Worm (Caenorhabditis elegans) whole organism, L2 larva: Measurements from ENCODE around the gene famp-1.

Source experiments
- C34F6.9 ChIP-seq: fragments of 150-350 bp; optimal IDR thresholded peaks from 2 replicates; lab custom pipeline; 2014; ENCODE audit warnings: missing biosample characterization, missing genetic modification characterization
- F13H6.1 ChIP-seq: sonication (generic microtip); optimal IDR thresholded peaks from 2 replicates; lab custom pipeline; 2016; ENCODE audit warnings: missing genetic modification characterization, missing compliant biosample characterization
- R02D3.7 ChIP-seq: fragments of 150-350 bp; optimal IDR thresholded peaks from 2 replicates; lab custom pipeline; 2014; ENCODE audit warnings: missing biosample characterization, missing genetic modification characterization
- Y55F3AM.14 ChIP-seq: fragments of 200-800 bp; sonication (Bioruptor generic); optimal IDR thresholded peaks from 2 replicates; lab custom pipeline; 2018; ENCODE audit warnings: mild to moderate bottlenecking, missing genetic modification characterization, missing compliant biosample characterization
- aly-2 ChIP-seq: fragments of 150-350 bp; optimal IDR thresholded peaks from 2 replicates; lab custom pipeline; 2014; ENCODE audit warnings: missing biosample characterization, missing genetic modification characterization
- ama-1 ChIP-seq: fragments of 150-350 bp; optimal IDR thresholded peaks from 2 replicates; lab custom pipeline; 2018; ENCODE audit warnings: inconsistent platforms
- blmp-1 ChIP-seq: sonication (generic microtip); optimal IDR thresholded peaks from 2 replicates; lab custom pipeline; 2017; ENCODE audit warnings: missing genetic modification characterization, mild to moderate bottlenecking, missing compliant biosample characterization, antibody characterized with exemption, moderate library complexity; ENCODE audit not compliant: insufficient read depth
- ceh-16 ChIP-seq: fragments of 150-350 bp; optimal IDR thresholded peaks from 2 replicates; lab custom pipeline; 2014; ENCODE audit warnings: missing biosample characterization, missing genetic modification characterization
- ceh-82 ChIP-seq: fragments of 150-350 bp; optimal IDR thresholded peaks from 2 replicates; lab custom pipeline; 2014; ENCODE audit warnings: missing biosample characterization, missing genetic modification characterization
- crh-2 ChIP-seq: sonication (generic microtip); optimal IDR thresholded peaks from 2 replicates; lab custom pipeline; 2017; ENCODE audit warnings: missing biosample characterization, missing genetic modification characterization
- elt-1 ChIP-seq: fragments of 150-350 bp; optimal IDR thresholded peaks from 2 replicates; lab custom pipeline; 2014; ENCODE audit warnings: missing biosample characterization, missing genetic modification characterization
- elt-3 ChIP-seq: sonication (generic microtip); optimal IDR thresholded peaks from 2 replicates; lab custom pipeline; 2017; ENCODE audit warnings: missing biosample characterization, missing genetic modification characterization
- fos-1 ChIP-seq: fragments of 150-350 bp; optimal IDR thresholded peaks from 2 replicates; lab custom pipeline; 2014; ENCODE audit warnings: missing biosample characterization, missing genetic modification characterization
- gmeb-1 ChIP-seq: fragments of 150-350 bp; optimal IDR thresholded peaks from 2 replicates; lab custom pipeline; 2014; ENCODE audit warnings: missing biosample characterization, missing genetic modification characterization
- lin-11 ChIP-seq: fragments of 150-350 bp; sonication (generic microtip); optimal IDR thresholded peaks from 2 replicates; lab custom pipeline; 2014; ENCODE audit warnings: missing biosample characterization, missing genetic modification characterization, inconsistent platforms, mixed read lengths
- lin-13 ChIP-seq: fragments of 150-350 bp; optimal IDR thresholded peaks from 2 replicates; lab custom pipeline; 2014; ENCODE audit warnings: missing biosample characterization, missing genetic modification reagents, missing genetic modification characterization
- lin-39 ChIP-seq: fragments of 150-350 bp; optimal IDR thresholded peaks from 2 replicates; lab custom pipeline; 2014; ENCODE audit warnings: missing biosample characterization, missing genetic modification reagents, missing genetic modification characterization
- lsy-2 ChIP-seq, 2 experiments: fragments of 150-350 bp in 1 of 2; sonication (generic microtip) in 1 of 2; optimal IDR thresholded peaks; 2 replicates each; lab custom pipeline; 2014 to 2017; ENCODE audit warnings: missing biosample characterization in 2 of 2, missing genetic modification characterization in 2 of 2
- mab-5 ChIP-seq: fragments of 150-350 bp; optimal IDR thresholded peaks from 2 replicates; lab custom pipeline; 2014; ENCODE audit warnings: missing biosample characterization, missing genetic modification characterization
- mbf-1 ChIP-seq: sonication (generic microtip); optimal IDR thresholded peaks from 2 replicates; lab custom pipeline; 2017; ENCODE audit warnings: missing biosample characterization, missing genetic modification characterization
- nhr-10 ChIP-seq: sonication (generic microtip); optimal IDR thresholded peaks from 2 replicates; lab custom pipeline; 2017; ENCODE audit warnings: missing biosample characterization, missing genetic modification characterization
- nhr-11 ChIP-seq: fragments of 150-350 bp; optimal IDR thresholded peaks from 2 replicates; lab custom pipeline; 2014; ENCODE audit warnings: missing biosample characterization, missing genetic modification characterization
- nhr-12 ChIP-seq: fragments of 150-350 bp; optimal IDR thresholded peaks from 2 replicates; lab custom pipeline; 2014; ENCODE audit warnings: missing biosample characterization, missing genetic modification characterization
- nhr-129 ChIP-seq: fragments of 150-350 bp; optimal IDR thresholded peaks from 2 replicates; lab custom pipeline; 2014; ENCODE audit warnings: missing biosample characterization, missing genetic modification characterization
- nhr-21 ChIP-seq: fragments of 150-350 bp; optimal IDR thresholded peaks from 2 replicates; lab custom pipeline; 2014; ENCODE audit warnings: missing biosample characterization, missing genetic modification characterization
- nhr-237 ChIP-seq: fragments of 150-350 bp; optimal IDR thresholded peaks from 2 replicates; lab custom pipeline; 2014; ENCODE audit warnings: missing biosample characterization, missing genetic modification characterization
- nhr-25 ChIP-seq: fragments of 150-350 bp; sonication (generic microtip); optimal IDR thresholded peaks from 3 replicates; lab custom pipeline; 2014; ENCODE audit warnings: missing biosample characterization, missing genetic modification characterization
- nhr-6 ChIP-seq: fragments of 150-350 bp; optimal IDR thresholded peaks from 2 replicates; lab custom pipeline; 2014; ENCODE audit warnings: missing biosample characterization, missing genetic modification characterization
- nhr-77 ChIP-seq: fragments of 150-350 bp; optimal IDR thresholded peaks from 2 replicates; lab custom pipeline; 2014; ENCODE audit warnings: missing biosample characterization, missing genetic modification characterization
- peb-1 ChIP-seq: fragments of 150-350 bp; optimal IDR thresholded peaks from 2 replicates; lab custom pipeline; 2014; ENCODE audit warnings: missing biosample characterization, missing genetic modification characterization
- sem-4 ChIP-seq: fragments of 150-350 bp; optimal IDR thresholded peaks from 2 replicates; lab custom pipeline; 2014; ENCODE audit warnings: missing biosample characterization, missing genetic modification reagents, missing genetic modification characterization
- skn-1 ChIP-seq: sonication (generic microtip); optimal IDR thresholded peaks from 2 replicates; lab custom pipeline; 2017; ENCODE audit warnings: missing biosample characterization, missing genetic modification characterization
- sma-3 ChIP-seq: sonication (generic microtip); optimal IDR thresholded peaks from 2 replicates; lab custom pipeline; 2016; ENCODE audit warnings: missing genetic modification reagents, missing genetic modification characterization, missing compliant biosample characterization
- sma-9 ChIP-seq, 2 experiments: fragments of 150-350 bp in 1 of 2; sonication (generic microtip) in 1 of 2; optimal IDR thresholded peaks; 2 replicates each; lab custom pipeline; 2014 to 2016; ENCODE audit warnings: missing genetic modification characterization in 2 of 2, mild to moderate bottlenecking in 1 of 2, missing biosample characterization in 1 of 2, missing compliant biosample characterization in 1 of 2, missing genetic modification reagents in 1 of 2, moderate library complexity in 1 of 2
- snpc-4 ChIP-seq: fragments of 150-350 bp; optimal IDR thresholded peaks from 2 replicates; lab custom pipeline; 2014; ENCODE audit warnings: missing biosample characterization, missing genetic modification characterization
- unc-39 ChIP-seq: fragments of 150-350 bp; optimal IDR thresholded peaks from 2 replicates; lab custom pipeline; 2014; ENCODE audit warnings: missing biosample characterization, missing genetic modification characterization
- unc-55 ChIP-seq: fragments of 150-350 bp; sonication (generic microtip); optimal IDR thresholded peaks from 3 replicates; lab custom pipeline; 2014; ENCODE audit warnings: missing biosample characterization, missing genetic modification reagents, missing genetic modification characterization
- unc-62 ChIP-seq: fragments of 150-350 bp; optimal IDR thresholded peaks from 2 replicates; lab custom pipeline; 2014; ENCODE audit warnings: missing biosample characterization, missing genetic modification reagents, missing genetic modification characterization
- zag-1 ChIP-seq: fragments of 150-350 bp; optimal IDR thresholded peaks from 2 replicates; lab custom pipeline; 2014; ENCODE audit warnings: missing biosample characterization, missing genetic modification characterization
- ztf-11 ChIP-seq: sonication (generic microtip); optimal IDR thresholded peaks from 2 replicates; lab custom pipeline; 2017; ENCODE audit warnings: missing biosample characterization, missing genetic modification characterization
- ztf-4 ChIP-seq: fragments of 150-350 bp; optimal IDR thresholded peaks from 2 replicates; lab custom pipeline; 2014; ENCODE audit warnings: missing biosample characterization, missing genetic modification characterization

The famp-1 gene

ce11 chrIV:2223144-2223543, 40.3 kb downstream of the famp-1 start:
- TF ChIP-seq ztf-4 (tag; lab: Kevin White, UChicago) = no peak
- no peak for TF ChIP-seq snpc-4 (tag; lab: Kevin White, UChicago)
- TF ChIP-seq nhr-237 = no peak
- no peak for TF ChIP-seq nhr-77 (tag; lab: Kevin White, UChicago)
- TF ChIP-seq lin-39 (tag; lab: Kevin White, UChicago) = no peak
- TF ChIP-seq crh-2 (tag; lab: Kevin White, UChicago) = no peak
- no peak for TF ChIP-seq nhr-11
- no peak for TF ChIP-seq sma-9 (GFP tag; optimal IDR thresholded peaks at IDR 0.05; lab: Kevin White, UChicago)
- TF ChIP-seq sma-9 (tag; optimal IDR thresholded peaks at IDR 0.05; lab: Kevin White, UChicago) = no peak

DNA sequence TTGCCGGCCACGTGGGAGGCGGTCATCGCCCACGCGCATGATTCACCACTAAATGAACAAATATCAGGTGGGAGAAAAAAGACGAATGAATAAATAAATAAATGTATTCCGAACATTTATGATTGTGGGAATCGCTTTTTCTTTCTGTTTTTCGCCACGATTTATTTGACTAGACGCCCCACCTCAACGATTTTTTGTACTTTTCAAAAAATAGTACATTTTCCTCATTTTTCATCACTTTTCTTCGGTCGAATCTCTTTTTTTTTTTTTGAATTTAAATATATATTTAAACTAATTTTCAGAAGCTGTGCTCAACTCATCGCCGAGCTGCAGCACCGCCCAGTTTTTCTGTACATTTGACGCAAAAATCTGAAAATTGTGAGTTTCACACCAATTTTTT, 40.9 kb downstream of the famp-1 start, which contains the start of gene fnip-2:
Gene fnip-2 (plus strand): TSS at position 301 of the 400 bp plus-strand sequence.
- TF ChIP-seq ceh-82 (tag; lab: Kevin White, UChicago) (no peak), ztf-4 (tag; lab: Kevin White, UChicago) (no peak), crh-2 (tag; lab: Kevin White, UChicago) (no peak), snpc-4 (tag; lab: Kevin White, UChicago) (no peak)

DNA sequence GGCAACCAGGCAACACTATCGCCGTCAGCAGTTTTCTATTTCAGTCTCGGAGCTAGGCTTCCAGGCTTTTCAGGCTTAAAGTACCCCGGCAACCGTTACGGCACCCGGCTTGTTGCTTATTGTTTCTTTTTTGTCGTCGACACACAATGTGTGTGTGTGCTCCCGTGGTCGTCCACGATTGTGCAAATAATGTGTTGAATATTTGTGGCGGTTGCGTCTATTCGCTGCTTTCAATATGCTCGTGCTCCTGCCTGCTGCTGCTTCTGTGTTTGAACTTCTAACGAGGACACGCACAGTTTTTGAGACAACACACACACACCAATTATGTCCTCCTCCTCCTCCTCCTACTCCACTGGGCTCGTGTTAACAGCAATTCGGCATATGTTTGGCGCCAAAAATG, 42.1 kb downstream of the famp-1 start:
- TF ChIP-seq ama-1 (lab: Kevin White, UChicago) (peak; percentile 4), nhr-129 (tag; lab: Kevin White, UChicago) (peak; percentile 37), unc-62 (GFP tag; lab: Kevin White, UChicago) (no peak), lin-13 (no peak), sma-3 (GFP tag; lab: Kevin White, UChicago) (no peak)

DNA sequence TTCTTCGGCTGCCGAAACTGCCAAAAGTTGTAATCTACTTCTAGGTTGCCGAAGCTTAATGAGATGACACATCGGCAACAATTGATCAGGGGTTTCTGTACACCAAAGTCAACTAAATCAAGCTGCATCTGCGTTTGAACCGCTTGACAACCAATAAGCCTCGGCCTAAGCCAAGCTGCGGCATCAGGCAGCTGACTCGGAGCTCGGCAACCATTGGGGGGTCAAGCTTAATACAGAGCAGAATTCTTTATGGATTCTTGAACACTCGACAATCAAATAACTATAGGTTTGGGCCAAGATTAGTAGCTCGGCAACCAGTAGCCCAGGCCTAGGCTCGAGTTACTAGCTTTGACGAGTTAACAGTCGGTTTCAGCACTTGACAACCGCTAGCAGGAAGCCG, 42.6 kb downstream of the famp-1 start:
- TF ChIP-seq unc-39 (no peak), ztf-4 (tag; lab: Kevin White, UChicago) (no peak), nhr-6 (tag; lab: Kevin White, UChicago) (no peak), sma-3 (GFP tag; lab: Kevin White, UChicago) (no peak), ceh-16 (tag; lab: Kevin White, UChicago) (no peak), sem-4 (tag; lab: Kevin White, UChicago) (no peak), blmp-1 (tag; lab: Kevin White, UChicago) (no peak), crh-2 (tag; lab: Kevin White, UChicago) (no peak), unc-55 (GFP tag; lab: Kevin White, UChicago) (no peak), nhr-21 (no peak), gmeb-1 (tag; lab: Kevin White, UChicago) (no peak), lin-39 (tag; lab: Kevin White, UChicago) (no peak), R02D3.7 (tag; lab: Kevin White, UChicago) (no peak)
- TF ChIP-seq, all 48 proteins: peak for 0

DNA sequence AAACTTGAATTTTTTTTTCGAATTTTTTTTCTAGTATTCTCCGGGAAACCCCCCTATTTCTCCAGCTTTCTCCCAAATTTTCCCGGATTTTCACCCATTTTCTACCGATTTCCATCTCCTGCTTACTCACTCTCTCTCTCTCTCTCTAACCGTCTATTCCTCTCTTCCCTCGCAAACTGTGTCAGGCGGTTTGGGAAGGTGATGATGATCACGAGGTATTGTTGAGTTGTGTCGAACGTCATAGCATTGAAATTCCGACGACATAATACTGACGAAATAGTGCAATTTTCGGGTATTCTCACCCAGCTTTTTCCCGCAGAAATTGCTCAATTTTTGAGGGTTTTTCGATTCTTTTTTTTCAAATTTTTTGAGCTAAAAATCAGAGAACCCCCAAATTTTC, 43.3 kb downstream of the famp-1 start:
- peak in 1 of 2 experiments; percentile 40 for TF ChIP-seq lsy-2 (tag; optimal IDR thresholded peaks at IDR 0.05; lab: Kevin White, UChicago)
- no peak for TF ChIP-seq zag-1
- TF ChIP-seq nhr-21 = peak; percentile 17
- peak; percentile 63 for TF ChIP-seq crh-2 (tag; lab: Kevin White, UChicago)
- no peak for TF ChIP-seq ceh-16 (tag; lab: Kevin White, UChicago)
- TF ChIP-seq aly-2 (tag; lab: Kevin White, UChicago) = no peak
- TF ChIP-seq mbf-1 (tag; lab: Kevin White, UChicago) = no peak
- TF ChIP-seq F13H6.1 (tag; lab: Kevin White, UChicago) = no peak
- TF ChIP-seq nhr-237 = no peak
- TF ChIP-seq Y55F3AM.14 = no peak
- TF ChIP-seq nhr-12 (tag; lab: Kevin White, UChicago) = no peak
- TF ChIP-seq nhr-129 (tag; lab: Kevin White, UChicago) = peak; percentile 87
- peak; percentile 85 for TF ChIP-seq sma-9 (GFP tag; optimal IDR thresholded peaks at IDR 0.05; lab: Kevin White, UChicago)
- TF ChIP-seq sma-9 (tag; optimal IDR thresholded peaks at IDR 0.05; lab: Kevin White, UChicago) = no peak
- no peak for TF ChIP-seq lin-39 (tag; lab: Kevin White, UChicago)
- peak; percentile 36 for TF ChIP-seq ztf-4 (tag; lab: Kevin White, UChicago)
- no peak for TF ChIP-seq unc-62 (GFP tag; lab: Kevin White, UChicago)
- no peak for TF ChIP-seq nhr-11
- no peak for TF ChIP-seq elt-3 (tag; lab: Kevin White, UChicago)
- TF ChIP-seq fos-1 (tag; lab: Kevin White, UChicago) = no peak
- TF ChIP-seq nhr-6 (tag; lab: Kevin White, UChicago) = peak; percentile 12
- TF ChIP-seq sem-4 (tag; lab: Kevin White, UChicago) = peak; percentile 29
- peak; percentile 61 for TF ChIP-seq sma-3 (GFP tag; lab: Kevin White, UChicago)
- TF ChIP-seq unc-55 (GFP tag; lab: Kevin White, UChicago) = no peak
- no peak for TF ChIP-seq elt-1
- TF ChIP-seq ztf-11 (tag; lab: Kevin White, UChicago) = no peak
- TF ChIP-seq skn-1 = no peak
- no peak for TF ChIP-seq mab-5
- TF ChIP-seq R02D3.7 (tag; lab: Kevin White, UChicago) = no peak
- TF ChIP-seq nhr-10 = no peak
- no peak for TF ChIP-seq lin-13
- no peak for TF ChIP-seq unc-39
- peak; percentile 70 for TF ChIP-seq gmeb-1 (tag; lab: Kevin White, UChicago)
- peak; percentile 85 for TF ChIP-seq ama-1 (lab: Kevin White, UChicago)
- TF ChIP-seq snpc-4 (tag; lab: Kevin White, UChicago) = no peak
- no peak for TF ChIP-seq lin-11 (tag; lab: Kevin White, UChicago)
- TF ChIP-seq nhr-25 (tag; lab: Kevin White, UChicago) = peak; percentile 25
- no peak for TF ChIP-seq ceh-82 (tag; lab: Kevin White, UChicago)
- peak; percentile 58 for TF ChIP-seq C34F6.9 (tag; lab: Kevin White, UChicago)
- TF ChIP-seq peb-1 (tag; lab: Kevin White, UChicago) = no peak
